Worm (Caenorhabditis elegans): ENCODE data around the gene F54D8.10.

ce11 chrIII:5053541-5053940, 41.1 kb upstream of the F54D8.10 start, which contains the start of gene C45G9.8:
- TF ChIP-seq ets-7 (tag; optimal IDR thresholded peaks at IDR 0.05) = no peak
- TF ChIP-seq tbx-11 (GFP tag; IDR thresholded peaks at IDR 0.05) = no peak

Measured in whole organism, early embryonic.